Fruit fly (Drosophila melanogaster) whole organism, prepupa: ENCODE results near the gene CG14507.

Experiments used
- Blimp-1 ChIP-seq: fragments of 200-800 bp; sonication (Bioruptor generic); optimal IDR thresholded peaks from 3 replicates; lab custom pipeline; 2017; ENCODE audit warnings: missing biosample characterization, missing genetic modification characterization, mild to moderate bottlenecking, moderate library complexity, missing genetic modification reagents
- CG10631 ChIP-seq: fragments of 200-800 bp; sonication (Bioruptor generic); optimal IDR thresholded peaks from 2 replicates; lab custom pipeline; 2016; ENCODE audit warnings: missing biosample characterization, missing genetic modification characterization
- CG10669 ChIP-seq: fragments of 200-800 bp; sonication (Bioruptor generic); optimal IDR thresholded peaks from 3 replicates; lab custom pipeline; 2018; ENCODE audit warnings: missing biosample characterization, mild to moderate bottlenecking, missing genetic modification characterization, moderate library complexity
- CG11762 ChIP-seq: fragments of 200-800 bp; sonication (Bioruptor generic); optimal IDR thresholded peaks from 3 replicates; lab custom pipeline; 2016; ENCODE audit warnings: missing biosample characterization, missing genetic modification characterization; ENCODE audit not compliant: insufficient read depth
- CG11902 ChIP-seq: fragments of 200-800 bp; sonication (Bioruptor generic); optimal IDR thresholded peaks from 3 replicates; lab custom pipeline; 2016; ENCODE audit warnings: missing biosample characterization, missing genetic modification characterization
- CG15336 ChIP-seq: fragments of 200-800 bp; sonication (Bioruptor generic); IDR thresholded peaks from 2 replicates; pipeline ENCODE4 v1.3.6; 2022; ENCODE audit warnings: missing biosample characterization, missing genetic modification characterization
- CG1621 ChIP-seq: fragments of 200-800 bp; sonication (Bioruptor generic); optimal IDR thresholded peaks from 3 replicates; lab custom pipeline; 2018; ENCODE audit warnings: missing biosample characterization, mild to moderate bottlenecking, missing genetic modification characterization
- CG16779 ChIP-seq: fragments of 200-800 bp; sonication (Bioruptor generic); optimal IDR thresholded peaks from 3 replicates; lab custom pipeline; 2017; ENCODE audit warnings: missing biosample characterization, mild to moderate bottlenecking, missing genetic modification characterization
- CG3032 ChIP-seq: fragments of 200-800 bp; optimal IDR thresholded peaks from 2 replicates; lab custom pipeline; 2019; ENCODE audit warnings: missing biosample characterization, mild to moderate bottlenecking, missing genetic modification characterization, moderate library complexity
- CG32006 ChIP-seq: fragments of 200-800 bp; sonication (Bioruptor generic); optimal IDR thresholded peaks from 3 replicates; lab custom pipeline; 2017; ENCODE audit warnings: missing biosample characterization, mild to moderate bottlenecking, missing genetic modification characterization
- CG34406 ChIP-seq: fragments of 200-800 bp; sonication (Bioruptor generic); optimal IDR thresholded peaks from 3 replicates; lab custom pipeline; 2016; ENCODE audit warnings: missing biosample characterization, missing genetic modification characterization
- CG3919 ChIP-seq: fragments of 200-800 bp; sonication (Bioruptor generic); optimal IDR thresholded peaks from 3 replicates; lab custom pipeline; 2016; ENCODE audit warnings: missing biosample characterization, missing genetic modification characterization
- CG4318 ChIP-seq: fragments of 200-800 bp; sonication (Bioruptor generic); optimal IDR thresholded peaks from 3 replicates; lab custom pipeline; 2017; ENCODE audit warnings: missing biosample characterization, mild to moderate bottlenecking, missing genetic modification characterization
- CG6276 ChIP-seq: fragments of 200-800 bp; sonication (Bioruptor generic); optimal IDR thresholded peaks from 2 replicates; lab custom pipeline; 2017; ENCODE audit warnings: missing biosample characterization, mild to moderate bottlenecking, missing genetic modification characterization
- CG6792 ChIP-seq: fragments of 200-800 bp; sonication (Bioruptor generic); optimal IDR thresholded peaks from 3 replicates; lab custom pipeline; 2016; ENCODE audit warnings: missing biosample characterization, missing genetic modification characterization
- CG6854 ChIP-seq: fragments of 200-800 bp; sonication (Bioruptor generic); optimal IDR thresholded peaks from 2 replicates; lab custom pipeline; 2017; ENCODE audit warnings: missing biosample characterization, mild to moderate bottlenecking, missing genetic modification characterization
- CG8119 ChIP-seq: fragments of 200-800 bp; sonication (Bioruptor generic); IDR thresholded peaks from 3 replicates; pipeline ENCODE4 v1.3.6; 2022; ENCODE audit warnings: missing biosample characterization, missing genetic modification characterization
- CG8319 ChIP-seq: fragments of 200-800 bp; sonication (Bioruptor generic); optimal IDR thresholded peaks from 3 replicates; lab custom pipeline; 2016; ENCODE audit warnings: missing biosample characterization, missing genetic modification characterization
- CG8632 ChIP-seq: fragments of 200-800 bp; sonication (Bioruptor generic); optimal IDR thresholded peaks from 3 replicates; lab custom pipeline; 2016; ENCODE audit warnings: missing biosample characterization, missing genetic modification characterization
- CG9139 ChIP-seq: fragments of 200-800 bp; sonication (Bioruptor generic); optimal IDR thresholded peaks from 3 replicates; lab custom pipeline; 2017; ENCODE audit warnings: missing biosample characterization, mild to moderate bottlenecking, missing genetic modification characterization
- Eip75B ChIP-seq: fragments of 200-800 bp; sonication (Bioruptor generic); optimal IDR thresholded peaks from 3 replicates; lab custom pipeline; 2016; ENCODE audit warnings: missing biosample characterization, missing genetic modification characterization
- Eip93F ChIP-seq: fragments of 200-800 bp; sonication (Bioruptor generic); optimal IDR thresholded peaks from 2 replicates; lab custom pipeline; 2016; ENCODE audit warnings: missing biosample characterization, mild to moderate bottlenecking, missing genetic modification characterization
- Ets21C ChIP-seq: fragments of 200-800 bp; sonication (Bioruptor generic); optimal IDR thresholded peaks from 3 replicates; lab custom pipeline; 2016; ENCODE audit warnings: missing biosample characterization, missing genetic modification characterization
- Ets96B ChIP-seq: fragments of 200-800 bp; optimal IDR thresholded peaks from 2 replicates; lab custom pipeline; 2019; ENCODE audit warnings: missing biosample characterization, mild to moderate bottlenecking, missing genetic modification characterization, moderate library complexity
- Gug ChIP-seq: fragments of 200-800 bp; sonication (Bioruptor generic); IDR thresholded peaks from 2 replicates; pipeline ENCODE4 v1.3.6; 2022; ENCODE audit warnings: missing biosample characterization, missing genetic modification characterization
- Hr38 ChIP-seq: sonication (Bioruptor generic); optimal IDR thresholded peaks from 2 replicates; lab custom pipeline; 2016; ENCODE audit warnings: missing biosample characterization, missing genetic modification characterization
- Hr4 ChIP-seq: fragments of 200-800 bp; sonication (Bioruptor generic); optimal IDR thresholded peaks from 3 replicates; lab custom pipeline; 2016; ENCODE audit warnings: missing biosample characterization, missing genetic modification characterization
- Lpt ChIP-seq: fragments of 200-800 bp; sonication (Bioruptor generic); optimal IDR thresholded peaks from 3 replicates; lab custom pipeline; 2016; ENCODE audit warnings: missing biosample characterization, missing genetic modification characterization
- Met ChIP-seq: fragments of 200-800 bp; sonication (Bioruptor generic); optimal IDR thresholded peaks from 3 replicates; lab custom pipeline; 2016; ENCODE audit warnings: missing biosample characterization, missing genetic modification characterization
- OdsH ChIP-seq: fragments of 200-800 bp; sonication (Bioruptor generic); optimal IDR thresholded peaks from 3 replicates; lab custom pipeline; 2016; ENCODE audit warnings: missing biosample characterization, missing genetic modification characterization
- Sox14 ChIP-seq: fragments of 200-800 bp; sonication (Bioruptor generic); optimal IDR thresholded peaks from 3 replicates; lab custom pipeline; 2016; ENCODE audit warnings: missing biosample characterization, missing genetic modification characterization
- acj6 ChIP-seq: fragments of 200-800 bp; sonication (Bioruptor generic); optimal IDR thresholded peaks from 3 replicates; lab custom pipeline; 2016; ENCODE audit warnings: missing biosample characterization, missing genetic modification characterization
- cyc ChIP-seq: fragments of 200-800 bp; sonication (Bioruptor generic); optimal IDR thresholded peaks from 3 replicates; lab custom pipeline; 2016; ENCODE audit warnings: missing biosample characterization, missing genetic modification characterization
- dac ChIP-seq: fragments of 200-800 bp; sonication (Bioruptor generic); optimal IDR thresholded peaks from 2 replicates; lab custom pipeline; 2017; ENCODE audit warnings: missing biosample characterization, mild to moderate bottlenecking, missing genetic modification characterization
- dsx ChIP-seq: fragments of 200-800 bp; optimal IDR thresholded peaks from 3 replicates; lab custom pipeline; 2019; ENCODE audit warnings: missing biosample characterization, mild to moderate bottlenecking, missing genetic modification characterization, moderate library complexity; ENCODE audit not compliant: poor library complexity, severe bottlenecking
- eg ChIP-seq: fragments of 200-800 bp; sonication (Bioruptor generic); IDR thresholded peaks from 3 replicates; pipeline ENCODE4 v1.3.6; 2022; ENCODE audit warnings: missing biosample characterization, missing genetic modification characterization
- esn ChIP-seq: fragments of 200-800 bp; sonication (Bioruptor generic); optimal IDR thresholded peaks from 2 replicates; lab custom pipeline; 2016; ENCODE audit warnings: missing biosample characterization, mild to moderate bottlenecking, missing genetic modification characterization, moderate library complexity
- fd59A ChIP-seq: fragments of 200-800 bp; sonication (Bioruptor generic); optimal IDR thresholded peaks from 2 replicates; lab custom pipeline; 2017; ENCODE audit warnings: missing biosample characterization, mild to moderate bottlenecking, missing genetic modification characterization, missing genetic modification reagents
- fd85E ChIP-seq: fragments of 200-800 bp; sonication (Bioruptor generic); optimal IDR thresholded peaks from 3 replicates; lab custom pipeline; 2016; ENCODE audit warnings: missing biosample characterization, missing genetic modification characterization
- fkh ChIP-seq: fragments of 200-800 bp; sonication (Bioruptor generic); optimal IDR thresholded peaks from 3 replicates; lab custom pipeline; 2017; ENCODE audit warnings: missing biosample characterization, mild to moderate bottlenecking, missing genetic modification characterization, moderate library complexity
- net ChIP-seq: fragments of 200-800 bp; sonication (Bioruptor generic); optimal IDR thresholded peaks from 3 replicates; lab custom pipeline; 2016; ENCODE audit warnings: missing biosample characterization, missing genetic modification characterization
- salr ChIP-seq, 2 experiments: fragments of 200-800 bp; sonication (Bioruptor generic); optimal IDR thresholded peaks; 3 replicates each; lab custom pipeline; 2016 to 2018; ENCODE audit warnings: missing biosample characterization in 2 of 2, missing genetic modification characterization in 2 of 2, mild to moderate bottlenecking in 1 of 2
- spab ChIP-seq: fragments of 200-800 bp; sonication (Bioruptor generic); optimal IDR thresholded peaks from 2 replicates; lab custom pipeline; 2017; ENCODE audit warnings: missing biosample characterization, mild to moderate bottlenecking, missing genetic modification characterization, missing genetic modification reagents
- ss ChIP-seq, 2 experiments: fragments of 200-800 bp; sonication (Bioruptor generic); optimal IDR thresholded peaks; 2 replicates in 1 of 2; 3 replicates in 1 of 2; lab custom pipeline; 2017 to 2018; ENCODE audit warnings: mild to moderate bottlenecking in 2 of 2, missing biosample characterization in 2 of 2, missing genetic modification characterization in 2 of 2, moderate library complexity in 1 of 2
- svp ChIP-seq: fragments of 200-800 bp; sonication (Bioruptor generic); peaks from one replicate; lab custom pipeline; 2016; ENCODE audit warnings: missing biosample characterization, missing genetic modification characterization
- vri ChIP-seq: fragments of 200-800 bp; sonication (Bioruptor generic); optimal IDR thresholded peaks from 3 replicates; lab custom pipeline; 2016; ENCODE audit warnings: missing biosample characterization, mild to moderate bottlenecking, missing genetic modification characterization

The CG14507 gene

dm6 chr3R:29214982-29215533 lies 12.5 kb downstream of the CG14507 start (continued):
- TF ChIP-seq Eip93F (GFP tag; lab: Kevin White, UChicago) = peak; percentile 31
- TF ChIP-seq cyc (GFP tag; lab: Kevin White, UChicago) = no peak
- TF ChIP-seq CG8119 (GFP tag; lab: Robert Waterston, UW) = peak; percentile 47
- peak; percentile 37 for TF ChIP-seq fd59A (GFP tag; lab: Kevin White, UChicago)
- TF ChIP-seq vri (GFP tag; lab: Kevin White, UChicago) = no peak
- TF ChIP-seq CG4318 (GFP tag; lab: Kevin White, UChicago) = no peak
- TF ChIP-seq Blimp-1 = no peak
- peak; percentile 40 for TF ChIP-seq Lpt (GFP tag; lab: Kevin White, UChicago)
- TF ChIP-seq CG10669 (GFP tag; lab: Kevin White, UChicago) = peak; percentile 55
- TF ChIP-seq CG6854 (GFP tag; lab: Kevin White, UChicago) = no peak
- TF ChIP-seq CG6276 (GFP tag; lab: Kevin White, UChicago) = peak; percentile 38
- TF ChIP-seq dsx (GFP tag; lab: Kevin White, UChicago) = peak; percentile 65
- TF ChIP-seq fkh (GFP tag; lab: Kevin White, UChicago) = no peak
- TF ChIP-seq Hr4 (GFP tag; lab: Kevin White, UChicago) = peak; percentile 29
- peak; percentile 58 for TF ChIP-seq CG3032 (tag; lab: Kevin White, UChicago)
- peak; percentile 15 for TF ChIP-seq CG10631 (GFP tag; lab: Kevin White, UChicago)
- TF ChIP-seq Sox14 (GFP tag; lab: Kevin White, UChicago) = no peak
- TF ChIP-seq ss (GFP tag; optimal IDR thresholded peaks at IDR 0.05; lab: Kevin White, UChicago) = peak; percentile 46 to 83
- TF ChIP-seq spab (GFP tag; lab: Kevin White, UChicago) = peak; percentile 56
- peak; percentile 79 for TF ChIP-seq CG9139 (GFP tag; lab: Kevin White, UChicago)
- TF ChIP-seq CG3919 = peak; percentile 26
- no peak for TF ChIP-seq CG6792 (GFP tag; lab: Kevin White, UChicago)

- TF ChIP-seq Met (peak; percentile 100), dac (GFP tag; lab: Kevin White, UChicago) (peak; percentile 99), fd59A (GFP tag; lab: Kevin White, UChicago) (peak; percentile 100), Lpt (GFP tag; lab: Kevin White, UChicago) (peak; percentile 100), CG6854 (GFP tag; lab: Kevin White, UChicago) (peak; percentile 100), OdsH (GFP tag; lab: Kevin White, UChicago) (peak; percentile 100), CG1621 (tag; lab: Kevin White, UChicago) (peak; percentile 100), CG8632 (GFP tag; lab: Kevin White, UChicago) (peak; percentile 100), eg (GFP tag; lab: Robert Waterston, UW) (peak; percentile 100), CG8319 (GFP tag; lab: Kevin White, UChicago) (peak; percentile 100), Hr38 (GFP tag; lab: Kevin White, UChicago) (peak; percentile 94), salr (GFP tag; optimal IDR thresholded peaks at IDR 0.05; lab: Kevin White, UChicago) (peak; percentile 99 to 100), spab (GFP tag; lab: Kevin White, UChicago) (peak; percentile 100), CG32006 (GFP tag; lab: Kevin White, UChicago) (peak; percentile 100), Eip75B (GFP tag; lab: Kevin White, UChicago) (peak; percentile 100), fd85E (peak; percentile 98), acj6 (GFP tag; lab: Kevin White, UChicago) (peak; percentile 100), Ets96B (tag; lab: Kevin White, UChicago) (peak; percentile 100), svp (GFP tag; lab: Kevin White, UChicago) (peak; percentile 100), CG15336 (GFP tag; lab: Robert Waterston, UW) (peak; percentile 100), CG11902 (peak; percentile 99), CG11762 (peak; percentile 99), CG34406 (GFP tag; lab: Kevin White, UChicago) (peak; percentile 100), CG4318 (GFP tag; lab: Kevin White, UChicago) (peak; percentile 99), esn (peak; percentile 100), CG8119 (GFP tag; lab: Robert Waterston, UW) (peak; percentile 100), CG16779 (tag; lab: Kevin White, UChicago) (peak; percentile 99), CG6276 (GFP tag; lab: Kevin White, UChicago) (peak; percentile 100), CG6792 (GFP tag; lab: Kevin White, UChicago) (peak; percentile 100), vri (GFP tag; lab: Kevin White, UChicago) (peak; percentile 100), CG3032 (tag; lab: Kevin White, UChicago) (peak; percentile 100), ss (GFP tag; optimal IDR thresholded peaks at IDR 0.05; lab: Kevin White, UChicago) (peak; percentile 100), Ets21C (GFP tag; lab: Kevin White, UChicago) (peak; percentile 99), net (GFP tag; lab: Kevin White, UChicago) (peak; percentile 100), Gug (GFP tag; lab: Robert Waterston, UW) (peak; percentile 100), CG9139 (GFP tag; lab: Kevin White, UChicago) (peak; percentile 99), cyc (GFP tag; lab: Kevin White, UChicago) (peak; percentile 100)
Measured at dm6 chr3R:29214262-29214661, 13.3 kb downstream of the CG14507 start.
